Worm (Caenorhabditis elegans) whole organism, early embryonic: ENCODE measurements around the gene sma-3.

Experiments
- aly-1 ChIP-seq: sonication (generic microtip); optimal IDR thresholded peaks from 2 replicates; lab custom pipeline; 2016; ENCODE audit warnings: missing genetic modification characterization, missing compliant biosample characterization
- ama-1 ChIP-seq: fragments of 150-350 bp; optimal IDR thresholded peaks from 2 replicates; lab custom pipeline; 2014
- ceh-13 ChIP-seq: fragments of 200-800 bp; sonication (Bioruptor generic); optimal IDR thresholded peaks from 2 replicates; lab custom pipeline; 2018; ENCODE audit warnings: mild to moderate bottlenecking, missing genetic modification characterization, missing compliant biosample characterization
- ceh-36 ChIP-seq: sonication (generic microtip); optimal IDR thresholded peaks from 2 replicates; lab custom pipeline; 2016; ENCODE audit warnings: missing genetic modification characterization, inconsistent platforms, missing compliant biosample characterization
- hmg-4 ChIP-seq: fragments of 200-800 bp; sonication (Bioruptor generic); optimal IDR thresholded peaks from 2 replicates; lab custom pipeline; 2018; ENCODE audit warnings: mild to moderate bottlenecking, missing genetic modification characterization, missing compliant biosample characterization
- hnd-1 ChIP-seq: sonication (generic microtip); optimal IDR thresholded peaks from 2 replicates; lab custom pipeline; 2016; ENCODE audit warnings: missing genetic modification characterization, missing compliant biosample characterization
- pes-1 ChIP-seq: fragments of 200-800 bp; sonication (Bioruptor generic); IDR thresholded peaks from 2 replicates; pipeline ENCODE4 v1.3.6; 2022; ENCODE audit warnings: missing genetic modification reagents, missing genetic modification characterization, missing compliant biosample characterization
- sea-1 ChIP-seq: fragments of 200-800 bp; sonication (Bioruptor generic); conservative IDR thresholded peaks from 2 replicates; pipeline ENCODE4 v1.3.6; 2022; ENCODE audit warnings: missing genetic modification characterization, missing compliant biosample characterization

- no peak for TF ChIP-seq ama-1 (lab: Kevin White, UChicago)
- no peak for TF ChIP-seq hnd-1 (tag; lab: Kevin White, UChicago)
- no peak for TF ChIP-seq sea-1 (GFP tag; lab: Robert Waterston, UW)
- TF ChIP-seq hmg-4 = no peak
- TF ChIP-seq ceh-13 (GFP tag; lab: Kevin White, UChicago) = no peak
- no peak for TF ChIP-seq ceh-36 (tag; lab: Kevin White, UChicago)
- TF ChIP-seq pes-1 (GFP tag; lab: Robert Waterston, UW) = no peak
- TF ChIP-seq aly-1 (tag; lab: Kevin White, UChicago) = no peak
Measured at ce11 chrIII:6891560-6891959, 27.8 kb upstream of the sma-3 start, which contains the start of gene K04C2.5.
